Worm (Caenorhabditis elegans) whole organism, young adult: Measurements from ENCODE around the gene F46H5.3.

Experiments used
- F37B4.10 ChIP-seq: fragments of 200-800 bp; sonication (Bioruptor generic); IDR thresholded peaks from 2 replicates; pipeline ENCODE4 v1.3.6; 2022; ENCODE audit warnings: missing genetic modification characterization, missing compliant biosample characterization
- F57A8.1 ChIP-seq: fragments of 200-800 bp; sonication (Bioruptor generic); optimal IDR thresholded peaks from 2 replicates; lab custom pipeline; 2018; ENCODE audit warnings: mild to moderate bottlenecking, missing genetic modification characterization, moderate library complexity, missing compliant biosample characterization
- K12H6.12 ChIP-seq: fragments of 200-800 bp; sonication (Bioruptor generic); optimal IDR thresholded peaks from 2 replicates; lab custom pipeline; 2018; ENCODE audit warnings: mild to moderate bottlenecking, missing genetic modification characterization, missing compliant biosample characterization
- T07F8.4 ChIP-seq: sonication (generic microtip); optimal IDR thresholded peaks from 2 replicates; lab custom pipeline; 2016; ENCODE audit warnings: mild to moderate bottlenecking, missing genetic modification characterization, moderate library complexity, missing compliant biosample characterization
- Y79H2A.3 ChIP-seq: fragments of 200-800 bp; sonication (Bioruptor generic); conservative IDR thresholded peaks from 2 replicates; pipeline ENCODE4 v1.3.6; 2022; ENCODE audit warnings: missing genetic modification reagents, missing genetic modification characterization, missing compliant biosample characterization
- ama-1 ChIP-seq, 3 experiments: fragments of 150-350 bp in 1 of 3; sonication (generic microtip) in 2 of 3; optimal IDR thresholded peaks; 2 replicates each; lab custom pipeline; 2014 to 2018; ENCODE audit warnings: missing biosample characterization in 2 of 3, missing genetic modification characterization in 2 of 3, missing genetic modification reagents in 2 of 3
- aptf-2 ChIP-seq: fragments of 200-800 bp; sonication (Bioruptor generic); conservative IDR thresholded peaks from 2 replicates; pipeline ENCODE4 v1.3.6; 2022; ENCODE audit warnings: missing genetic modification reagents, missing genetic modification characterization, missing compliant biosample characterization
- aptf-3 ChIP-seq: fragments of 200-800 bp; sonication (Bioruptor generic); IDR thresholded peaks from 2 replicates; pipeline ENCODE4 v1.3.6; 2022; ENCODE audit warnings: missing genetic modification characterization, missing compliant biosample characterization
- atf-7 ChIP-seq: sonication (generic microtip); optimal IDR thresholded peaks from 2 replicates; lab custom pipeline; 2017; ENCODE audit warnings: mild to moderate bottlenecking, missing genetic modification characterization, missing compliant biosample characterization
- attf-5 ChIP-seq: fragments of 200-800 bp; sonication (Bioruptor generic); optimal IDR thresholded peaks from 2 replicates; lab custom pipeline; 2018; ENCODE audit warnings: mild to moderate bottlenecking, missing genetic modification characterization, missing compliant biosample characterization
- cebp-1 ChIP-seq, 2 experiments: fragments of 200-800 bp in 1 of 2; sonication (Bioruptor generic) in 1 of 2; sonication (generic microtip) in 1 of 2; IDR thresholded peaks in 1 of 2; optimal IDR thresholded peaks in 1 of 2; 2 replicates each; pipeline versions ENCODE4 v1.3.6 to Lab custom; 2017 to 2022; ENCODE audit warnings: missing compliant biosample characterization in 2 of 2, missing genetic modification characterization in 2 of 2, mild to moderate bottlenecking in 1 of 2, missing genetic modification reagents in 1 of 2, moderate library complexity in 1 of 2
- ceh-100 ChIP-seq: fragments of 200-800 bp; sonication (Bioruptor generic); IDR thresholded peaks from 2 replicates; pipeline ENCODE4 v1.3.6; 2022; ENCODE audit warnings: missing genetic modification reagents, missing genetic modification characterization, missing compliant biosample characterization
- chd-7 ChIP-seq: sonication (generic microtip); optimal IDR thresholded peaks from 2 replicates; lab custom pipeline; 2016; ENCODE audit warnings: mild to moderate bottlenecking, missing genetic modification characterization, moderate library complexity, missing compliant biosample characterization
- die-1 ChIP-seq: sonication (generic microtip); optimal IDR thresholded peaks from 2 replicates; lab custom pipeline; 2016; ENCODE audit warnings: missing genotype, mild to moderate bottlenecking, missing genetic modification characterization, missing compliant biosample characterization
- dox-1 ChIP-seq: fragments of 200-800 bp; sonication (Bioruptor generic); IDR thresholded peaks from 2 replicates; pipeline ENCODE4 v1.3.6; 2022; ENCODE audit warnings: missing genetic modification reagents, missing genetic modification characterization, missing compliant biosample characterization
- dpl-1 ChIP-seq: fragments of 150-350 bp; optimal IDR thresholded peaks from 2 replicates; lab custom pipeline; 2014; ENCODE audit warnings: missing biosample characterization, missing genetic modification reagents, missing genetic modification characterization
- efl-1 ChIP-seq: fragments of 150-350 bp; optimal IDR thresholded peaks from 2 replicates; lab custom pipeline; 2014; ENCODE audit warnings: missing biosample characterization, missing genetic modification reagents, missing genetic modification characterization
- ekl-4 ChIP-seq: fragments of 200-800 bp; sonication (Bioruptor generic); IDR thresholded peaks from 2 replicates; pipeline ENCODE4 v1.3.6; 2022; ENCODE audit warnings: missing genetic modification reagents, missing genetic modification characterization, missing compliant biosample characterization
- hmg-1.2 ChIP-seq: fragments of 200-800 bp; sonication (Bioruptor generic); IDR thresholded peaks from 2 replicates; pipeline ENCODE4 v1.3.6; 2022; ENCODE audit warnings: missing genetic modification reagents, missing genetic modification characterization, missing compliant biosample characterization
- hrde-1 ChIP-seq: sonication (generic microtip); optimal IDR thresholded peaks from 2 replicates; lab custom pipeline; 2016; ENCODE audit warnings: missing genetic modification characterization, mild to moderate bottlenecking, missing compliant biosample characterization, moderate library complexity, missing genotype, missing genetic modification reagents, borderline replicate concordance
- hsf-1 ChIP-seq: fragments of 200-800 bp; sonication (Bioruptor generic); IDR thresholded peaks from 2 replicates; pipeline ENCODE4 v1.3.6; 2022; ENCODE audit warnings: missing genetic modification reagents, missing genetic modification characterization, missing compliant biosample characterization
- let-607 ChIP-seq, 2 experiments: fragments of 200-800 bp in 1 of 2; sonication (Bioruptor generic) in 1 of 2; sonication (generic microtip) in 1 of 2; optimal IDR thresholded peaks; 2 replicates each; lab custom pipeline; 2016 to 2018; ENCODE audit warnings: mild to moderate bottlenecking in 2 of 2, missing compliant biosample characterization in 2 of 2, missing genetic modification characterization in 2 of 2, moderate library complexity in 2 of 2, missing genotype in 1 of 2
- lin-35 ChIP-seq, 3 experiments: fragments of 150-350 bp in 2 of 3; sonication (generic microtip) in 1 of 3; optimal IDR thresholded peaks; 2 replicates each; lab custom pipeline; 2014 to 2018; ENCODE audit warnings: missing biosample characterization in 3 of 3, missing genetic modification characterization in 3 of 3, missing genetic modification reagents in 3 of 3
- lin-54 ChIP-seq: fragments of 200-800 bp; sonication (Bioruptor generic); optimal IDR thresholded peaks from 2 replicates; lab custom pipeline; 2018; ENCODE audit warnings: mild to moderate bottlenecking, missing genetic modification characterization, missing compliant biosample characterization
- madf-3 ChIP-seq: fragments of 200-800 bp; sonication (Bioruptor generic); IDR thresholded peaks from 2 replicates; pipeline ENCODE4 v1.3.6; 2022; ENCODE audit warnings: missing genetic modification reagents, missing genetic modification characterization, missing compliant biosample characterization
- madf-6 ChIP-seq: fragments of 200-800 bp; sonication (Bioruptor generic); IDR thresholded peaks from 2 replicates; pipeline ENCODE4 v1.3.6; 2022; ENCODE audit warnings: missing genetic modification reagents, missing genetic modification characterization, missing compliant biosample characterization
- madf-8 ChIP-seq: fragments of 200-800 bp; sonication (Bioruptor generic); conservative IDR thresholded peaks from 2 replicates; pipeline ENCODE4 v1.3.6; 2022; ENCODE audit warnings: missing genetic modification reagents, missing genetic modification characterization, missing compliant biosample characterization
- mcd-1 ChIP-seq: fragments of 200-800 bp; sonication (Bioruptor generic); IDR thresholded peaks from 2 replicates; pipeline ENCODE4 v1.3.6; 2022; ENCODE audit warnings: missing genetic modification reagents, missing genetic modification characterization, missing compliant biosample characterization
- mes-4 ChIP-seq: sonication (generic microtip); optimal IDR thresholded peaks from 2 replicates; lab custom pipeline; 2016; ENCODE audit warnings: missing genotype, missing genetic modification characterization, missing compliant biosample characterization
- nfyb-1 ChIP-seq: fragments of 200-800 bp; sonication (Bioruptor generic); IDR thresholded peaks from 2 replicates; pipeline ENCODE4 v1.3.6; 2022; ENCODE audit warnings: missing genetic modification reagents, missing genetic modification characterization, missing compliant biosample characterization
- nhr-120 ChIP-seq: fragments of 200-800 bp; sonication (Bioruptor generic); IDR thresholded peaks from 2 replicates; pipeline ENCODE4 v1.3.6; 2022; ENCODE audit warnings: missing genetic modification characterization, missing compliant biosample characterization
- nhr-80 ChIP-seq: sonication (generic microtip); optimal IDR thresholded peaks from 2 replicates; lab custom pipeline; 2016; ENCODE audit warnings: missing genetic modification characterization, missing compliant biosample characterization
- pbrm-1 ChIP-seq: fragments of 200-800 bp; sonication (Bioruptor generic); IDR thresholded peaks from 2 replicates; pipeline ENCODE4 v1.3.6; 2022; ENCODE audit warnings: missing genetic modification reagents, missing genetic modification characterization, missing compliant biosample characterization
- pha-4 ChIP-seq: fragments of 150-350 bp; sonication (generic microtip); optimal IDR thresholded peaks from 2 replicates; lab custom pipeline; 2014; ENCODE audit warnings: missing biosample characterization, missing genetic modification reagents, missing genetic modification characterization
- rec-8 ChIP-seq, 2 experiments: sonication (generic microtip); optimal IDR thresholded peaks; 2 replicates each; lab custom pipeline; 2016; ENCODE audit warnings: mild to moderate bottlenecking in 2 of 2, missing genetic modification characterization in 2 of 2, missing genetic modification reagents in 2 of 2, missing genotype in 2 of 2, missing biosample characterization in 1 of 2, missing compliant biosample characterization in 1 of 2, moderate library complexity in 1 of 2
- rpc-1 ChIP-seq, 2 experiments: fragments of 150-350 bp in 1 of 2; sonication (generic microtip) in 1 of 2; optimal IDR thresholded peaks; 2 replicates each; lab custom pipeline; 2014 to 2018; ENCODE audit warnings: missing biosample characterization in 1 of 2, missing genetic modification characterization in 1 of 2, missing genetic modification reagents in 1 of 2, missing genotype in 1 of 2
- sea-2 ChIP-seq: fragments of 200-800 bp; sonication (Bioruptor generic); IDR thresholded peaks from 2 replicates; pipeline ENCODE4 v1.3.6; 2022; ENCODE audit warnings: missing genetic modification characterization, missing compliant biosample characterization
- snpc-4 ChIP-seq, 5 experiments: fragments of 150-350 bp in 1 of 5; sonication (generic microtip) in 4 of 5; optimal IDR thresholded peaks; 2 replicates each; lab custom pipeline; 2014 to 2018; ENCODE audit warnings: missing genetic modification characterization in 5 of 5, missing biosample characterization in 3 of 5, antibody characterized with exemption in 2 of 5, mild to moderate bottlenecking in 2 of 5, missing compliant biosample characterization in 2 of 5, missing genotype in 2 of 5, moderate library complexity in 2 of 5, missing genetic modification reagents in 1 of 5
- somi-1 ChIP-seq: fragments of 200-800 bp; sonication (Bioruptor generic); optimal IDR thresholded peaks from 2 replicates; lab custom pipeline; 2018; ENCODE audit warnings: mild to moderate bottlenecking, missing genetic modification characterization, missing compliant biosample characterization
- sptf-2 ChIP-seq: fragments of 200-800 bp; sonication (Bioruptor generic); optimal IDR thresholded peaks from 2 replicates; lab custom pipeline; 2018; ENCODE audit warnings: mild to moderate bottlenecking, missing genetic modification characterization, missing compliant biosample characterization
- tbx-9 ChIP-seq: sonication (generic microtip); optimal IDR thresholded peaks from 2 replicates; lab custom pipeline; 2016; ENCODE audit warnings: borderline replicate concordance, missing genetic modification characterization, inconsistent platforms, missing compliant biosample characterization
- xnd-1 ChIP-seq: sonication (generic microtip); optimal IDR thresholded peaks from 2 replicates; lab custom pipeline; 2016; ENCODE audit warnings: missing genotype, missing genetic modification reagents, missing genetic modification characterization, missing compliant biosample characterization
- zfh-2 ChIP-seq: fragments of 200-800 bp; sonication (Bioruptor generic); conservative IDR thresholded peaks from 2 replicates; pipeline ENCODE4 v1.3.6; 2022; ENCODE audit warnings: missing genetic modification reagents, missing genetic modification characterization, missing compliant biosample characterization
- ztf-28 ChIP-seq: fragments of 200-800 bp; sonication (Bioruptor generic); IDR thresholded peaks from 2 replicates; pipeline ENCODE4 v1.3.6; 2022; ENCODE audit warnings: missing genetic modification reagents, missing genetic modification characterization, missing compliant biosample characterization

The F46H5.3 gene

ce11 chrX:7232158-7232822, 6.2 kb downstream of the F46H5.3 start:
- TF ChIP-seq tbx-9 = no peak
- TF ChIP-seq nhr-120 (GFP tag; lab: Robert Waterston, UW) = no peak
- 0 out of 2 replicates have a peak, but pooled peaks have one; percentile 45 for TF ChIP-seq ztf-28
- TF ChIP-seq nhr-80 (tag; lab: Kevin White, UChicago) = peak; percentile 59
- TF ChIP-seq zfh-2 (GFP tag; lab: Robert Waterston, UW) = peak; percentile 81
- TF ChIP-seq atf-7 (tag; lab: Kevin White, UChicago) = no peak
- TF ChIP-seq rec-8 (tag; optimal IDR thresholded peaks at IDR 0.05; lab: Kevin White, UChicago) = no peak
- peak; percentile 44; the same call in 1 of the 2 replicates for TF ChIP-seq mcd-1 (GFP tag; lab: Robert Waterston, UW)
- no peak for TF ChIP-seq T07F8.4 (tag; lab: Kevin White, UChicago)
- TF ChIP-seq efl-1 (GFP tag; lab: Kevin White, UChicago) = peak; percentile 71
- peak; percentile 83 for TF ChIP-seq ama-1 (optimal IDR thresholded peaks at IDR 0.05; lab: Kevin White, UChicago)
- no peak for TF ChIP-seq ama-1 (GFP tag; optimal IDR thresholded peaks at IDR 0.05; lab: Kevin White, UChicago)
- peak; percentile 49 for TF ChIP-seq chd-7 (tag; lab: Kevin White, UChicago)
- TF ChIP-seq somi-1 = no peak
- TF ChIP-seq snpc-4 (GFP tag; optimal IDR thresholded peaks at IDR 0.05; lab: Kevin White, UChicago) = no peak
- TF ChIP-seq snpc-4 (tag; optimal IDR thresholded peaks at IDR 0.05; lab: Kevin White, UChicago) = peak in 1 of 4 experiments; percentile 2
- peak in 1 of 2 experiments; percentile 23 for TF ChIP-seq let-607 (tag; optimal IDR thresholded peaks at IDR 0.05; lab: Kevin White, UChicago)
- TF ChIP-seq madf-3 (GFP tag; lab: Robert Waterston, UW) = no peak
- no peak for TF ChIP-seq hrde-1 (tag; lab: Kevin White, UChicago)
- TF ChIP-seq K12H6.12 (tag; lab: Kevin White, UChicago) = peak; percentile 31
- no peak for TF ChIP-seq pha-4 (tag; lab: Kevin White, UChicago)
- TF ChIP-seq cebp-1 (GFP tag; IDR thresholded peaks at IDR 0.05; lab: Robert Waterston, UW) = no peak
- TF ChIP-seq cebp-1 (tag; optimal IDR thresholded peaks at IDR 0.05; lab: Kevin White, UChicago) = peak; percentile 51
- peak in 1 of 3 experiments; percentile 11 for TF ChIP-seq lin-35 (GFP tag; optimal IDR thresholded peaks at IDR 0.05; lab: Kevin White, UChicago)
- peak; percentile 40 for TF ChIP-seq xnd-1 (tag; lab: Kevin White, UChicago)
- TF ChIP-seq nfyb-1 (GFP tag; lab: Robert Waterston, UW) = no peak
- no peak for TF ChIP-seq rpc-1 (optimal IDR thresholded peaks at IDR 0.05; lab: Kevin White, UChicago)
- no peak for TF ChIP-seq rpc-1 (tag; optimal IDR thresholded peaks at IDR 0.05; lab: Kevin White, UChicago)
- TF ChIP-seq sptf-2 (GFP tag; lab: Kevin White, UChicago) = no peak
- no peak for TF ChIP-seq hsf-1 (GFP tag; lab: Robert Waterston, UW)
- no peak for TF ChIP-seq mes-4 (tag; lab: Kevin White, UChicago)
- 0 out of 2 replicates have a peak, but pooled peaks have one; percentile 6 for TF ChIP-seq ceh-100 (GFP tag; lab: Robert Waterston, UW)
- TF ChIP-seq F37B4.10 (GFP tag; lab: Robert Waterston, UW) = no peak
- no peak for TF ChIP-seq aptf-3 (GFP tag; lab: Robert Waterston, UW)
- no peak for TF ChIP-seq F57A8.1 (GFP tag; lab: Kevin White, UChicago)
- TF ChIP-seq ekl-4 (GFP tag; lab: Robert Waterston, UW) = 0 out of 2 replicates have a peak, but pooled peaks have one; percentile 32
- TF ChIP-seq dox-1 = peak; percentile 68
- TF ChIP-seq madf-6 = peak; percentile 80
- TF ChIP-seq dpl-1 (GFP tag; lab: Kevin White, UChicago) = peak; percentile 5
- TF ChIP-seq madf-8 (GFP tag; lab: Robert Waterston, UW) = peak; percentile 43; the same call in 1 of the 2 replicates
- 0 out of 2 replicates have a peak, but pooled peaks have one; percentile 27 for TF ChIP-seq pbrm-1 (GFP tag; lab: Robert Waterston, UW)
- TF ChIP-seq attf-5 (GFP tag; lab: Kevin White, UChicago) = peak; percentile 36
- no peak; the same call in 1 of the 2 replicates for TF ChIP-seq aptf-2
- no peak for TF ChIP-seq Y79H2A.3 (GFP tag; lab: Robert Waterston, UW)
- TF ChIP-seq lin-54 = peak; percentile 27
- TF ChIP-seq sea-2 (GFP tag; lab: Robert Waterston, UW) = no peak
- peak; percentile 92 for TF ChIP-seq hmg-1.2 (GFP tag; lab: Robert Waterston, UW)
- TF ChIP-seq die-1 = no peak
